Fruit fly (Drosophila melanogaster): ENCODE results near the gene Ccp84Ab.

The Ccp84Ab gene

DNA sequence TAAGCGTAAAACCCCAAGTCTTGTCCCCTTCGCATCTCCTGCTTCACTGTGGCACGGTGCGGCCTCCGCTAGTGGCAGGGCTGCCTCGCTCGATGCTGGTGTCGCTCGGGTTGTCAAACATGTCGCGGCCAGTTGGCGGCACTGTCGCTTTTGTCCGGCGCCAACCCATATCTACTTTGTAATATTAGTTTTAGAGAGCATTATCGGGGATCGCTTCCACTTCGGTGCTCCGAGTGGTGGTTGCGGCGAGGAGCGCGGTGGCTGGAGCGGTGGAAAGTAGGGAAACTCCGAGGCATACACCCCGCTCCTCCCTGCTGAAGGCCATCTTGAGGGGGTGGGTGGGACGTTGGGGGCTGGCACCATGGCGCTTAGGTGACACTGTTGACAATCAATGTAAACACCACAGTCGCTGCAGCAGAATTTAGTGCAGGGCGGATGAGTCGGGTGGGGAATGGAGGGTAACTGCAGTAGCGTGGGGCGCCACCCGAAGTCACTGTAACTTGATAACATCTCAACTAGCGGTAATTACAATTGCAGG lies 37.5 kb downstream of the Ccp84Ab start (continued):
- TF ChIP-seq CG15696 (tag; optimal IDR thresholded peaks at IDR 0.05) (peak; percentile 71), CG18619 (GFP tag; optimal IDR thresholded peaks at IDR 0.05) (peak; percentile 27), lov (optimal IDR thresholded peaks at IDR 0.05) (no peak), lov (GFP tag; IDR thresholded peaks at IDR 0.05) (0 out of 3 replicates have a peak, but pooled peaks have one; percentile 65), ranshi (GFP tag; IDR thresholded peaks at IDR 0.05) (0 out of 2 replicates have a peak, but pooled peaks have one; percentile 22), ttk (GFP tag; IDR thresholded peaks at IDR 0.05) (0 out of 2 replicates have a peak, but pooled peaks have one; percentile 4), ash1 (GFP tag; optimal IDR thresholded peaks at IDR 0.05) (no peak), sima (GFP tag; optimal IDR thresholded peaks at IDR 0.05) (no peak), CG4328 (GFP tag; optimal IDR thresholded peaks at IDR 0.05) (peak; percentile 6), NfI (GFP tag; optimal IDR thresholded peaks at IDR 0.05) (no peak), Ets97D (GFP tag; optimal IDR thresholded peaks at IDR 0.05) (no peak), CG32767 (GFP tag; IDR thresholded peaks at IDR 0.05) (no peak), HmgZ (tag; optimal IDR thresholded peaks at IDR 0.05) (no peak), CG16863 (GFP tag; optimal IDR thresholded peaks at IDR 0.05) (no peak), H2.0 (GFP tag; IDR thresholded peaks at IDR 0.05) (no peak), kay (GFP tag; optimal IDR thresholded peaks at IDR 0.05) (no peak), CG7928 (GFP tag; optimal IDR thresholded peaks at IDR 0.05) (no peak), CTCF (GFP tag; optimal IDR thresholded peaks at IDR 0.05) (peak; percentile 11), zfh1 (GFP tag; IDR thresholded peaks at IDR 0.05) (peak; percentile 66), HLH4C (GFP tag; IDR thresholded peaks at IDR 0.05; ENCODE audit: partially characterized antibody) (no peak), pfk (GFP tag; optimal IDR thresholded peaks at IDR 0.05) (no peak), CG5180 (GFP tag; optimal IDR thresholded peaks at IDR 0.05) (peak; percentile 90), bbx (GFP tag; IDR thresholded peaks at IDR 0.05; ENCODE audit: partially characterized antibody) (no peak), BtbVII (GFP tag; optimal IDR thresholded peaks at IDR 0.05) (no peak), CG15011 (GFP tag; optimal IDR thresholded peaks at IDR 0.05) (peak; percentile 15), fd64A (GFP tag; optimal IDR thresholded peaks at IDR 0.05) (peak; percentile 61), ac (GFP tag; optimal IDR thresholded peaks at IDR 0.05) (peak; percentile 59), Gsc (GFP tag; IDR thresholded peaks at IDR 0.05) (no peak), gsb-n (tag; optimal IDR thresholded peaks at IDR 0.05) (peak; percentile 43), CG10654 (GFP tag; optimal IDR thresholded peaks at IDR 0.05) (no peak), CG15601 (tag; optimal IDR thresholded peaks at IDR 0.05) (peak; percentile 52), CG17328 (GFP tag; IDR thresholded peaks at IDR 0.05) (peak; percentile 53), Jarid2 (GFP tag; optimal IDR thresholded peaks at IDR 0.05) (peak; percentile 3), Dfd (GFP tag; optimal IDR thresholded peaks at IDR 0.05) (no peak), Awh (GFP tag; IDR thresholded peaks at IDR 0.05) (peak; percentile 27; the same call in 1 of the 2 replicates), Nf-YA (GFP tag; IDR thresholded peaks at IDR 0.05) (peak; percentile 55), CG6689 (GFP tag; IDR thresholded peaks at IDR 0.05) (no peak), HHEX (GFP tag; optimal IDR thresholded peaks at IDR 0.05) (no peak), CG7963 (GFP tag; IDR thresholded peaks at IDR 0.05; ENCODE audit: partially characterized antibody) (no peak), lmd (GFP tag; IDR thresholded peaks at IDR 0.05) (no peak), CG10959 (GFP tag; IDR thresholded peaks at IDR 0.05) (peak; percentile 8; the same call in 1 of the 2 replicates), CG10462 (GFP tag; optimal IDR thresholded peaks at IDR 0.05) (no peak), Hr78 (GFP tag; optimal IDR thresholded peaks at IDR 0.05) (no peak), CG6683 (GFP tag; optimal IDR thresholded peaks at IDR 0.05) (no peak), ATbp (GFP tag; optimal IDR thresholded peaks at IDR 0.05) (peak; percentile 80), odd (GFP tag; optimal IDR thresholded peaks at IDR 0.05) (no peak), CG11696 (GFP tag; IDR thresholded peaks at IDR 0.05) (no peak), CG10366 (GFP tag; IDR thresholded peaks at IDR 0.05) (no peak), stc (GFP tag; IDR thresholded peaks at IDR 0.05) (no peak), sc (optimal IDR thresholded peaks at IDR 0.05) (no peak), sc (GFP tag; optimal IDR thresholded peaks at IDR 0.05) (peak; percentile 3)

Data from whole organism, embryonic.